Fruit fly (Drosophila melanogaster): ENCODE measurements around the gene mge.

Gene mge

DNA sequence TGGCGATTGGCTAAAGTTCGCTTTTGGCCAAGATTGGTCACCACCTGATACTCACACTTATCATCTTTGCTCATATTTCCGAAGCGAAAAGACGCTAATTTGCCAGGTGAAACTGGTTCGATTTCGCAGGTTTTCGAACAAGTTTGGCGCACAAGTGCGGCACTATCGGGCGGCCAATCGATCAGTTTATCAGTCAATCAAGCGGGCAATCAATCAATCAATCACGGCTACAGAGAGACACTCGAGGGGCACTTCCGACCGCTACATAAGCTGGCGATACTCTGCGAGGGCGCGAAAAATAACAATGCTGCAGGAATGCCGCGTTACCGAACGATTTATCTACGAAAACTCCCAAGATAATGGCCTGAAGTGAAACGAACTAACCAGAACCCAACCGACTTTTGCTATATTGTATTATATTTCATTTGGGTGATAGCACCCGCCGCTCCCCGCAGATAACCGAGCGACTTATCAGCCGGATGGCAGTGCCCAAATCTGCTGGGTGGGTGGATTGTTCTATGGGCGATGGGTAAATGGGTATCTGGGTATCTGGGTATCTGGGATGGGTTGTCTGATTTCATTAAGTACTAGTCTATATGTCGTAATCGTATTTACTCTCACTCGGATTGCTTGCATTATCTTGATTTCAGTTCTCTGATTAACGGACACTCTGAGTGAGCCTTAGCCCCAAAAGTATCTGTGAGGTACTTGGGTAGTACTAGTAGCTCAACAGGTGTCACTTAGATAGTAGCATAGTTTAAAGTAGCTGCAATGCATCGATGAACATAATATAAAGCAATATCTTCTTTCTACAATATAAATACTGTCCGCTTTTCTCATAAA is 19.4 kb upstream of the mge start (continued):
- TF ChIP-seq GATAe (GFP tag; conservative IDR thresholded peaks at IDR 0.05) (peak; percentile 93), Aef1 (GFP tag; IDR thresholded peaks at IDR 0.05) (no peak), CG4424 (GFP tag; optimal IDR thresholded peaks at IDR 0.05) (no peak), eyg (GFP tag; optimal IDR thresholded peaks at IDR 0.05) (no peak), CG30020 (tag; optimal IDR thresholded peaks at IDR 0.05) (no peak), CG1233 (GFP tag; optimal IDR thresholded peaks at IDR 0.05) (no peak), Camta (GFP tag; optimal IDR thresholded peaks at IDR 0.05) (no peak), CG31441 (GFP tag; IDR thresholded peaks at IDR 0.05) (no peak), CTCF (GFP tag; optimal IDR thresholded peaks at IDR 0.05) (no peak), CG4282 (GFP tag; optimal IDR thresholded peaks at IDR 0.05) (no peak), CG7357 (GFP tag; IDR thresholded peaks at IDR 0.05) (no peak), bbx (GFP tag; IDR thresholded peaks at IDR 0.05; ENCODE audit: partially characterized antibody) (no peak), unpg (GFP tag; optimal IDR thresholded peaks at IDR 0.05) (no peak), Xbp1 (GFP tag; optimal IDR thresholded peaks at IDR 0.05) (no peak), CG6683 (GFP tag; optimal IDR thresholded peaks at IDR 0.05) (no peak), CG17612 (GFP tag; IDR thresholded peaks at IDR 0.05) (no peak), CG13894 (tag; optimal IDR thresholded peaks at IDR 0.05) (peak; percentile 25), CG6813 (GFP tag; optimal IDR thresholded peaks at IDR 0.05) (no peak), CG16779 (GFP tag; IDR thresholded peaks at IDR 0.05) (no peak), zen (tag; optimal IDR thresholded peaks at IDR 0.05) (no peak), H15 (GFP tag; IDR thresholded peaks at IDR 0.05) (no peak), CG17568 (GFP tag; optimal IDR thresholded peaks at IDR 0.05) (no peak), HLH4C (GFP tag; IDR thresholded peaks at IDR 0.05; ENCODE audit: partially characterized antibody) (no peak), zen2 (GFP tag; IDR thresholded peaks at IDR 0.05; ENCODE audit: partially characterized antibody) (no peak), gfzf (GFP tag; optimal IDR thresholded peaks at IDR 0.05) (no peak), TFAM (GFP tag; optimal IDR thresholded peaks at IDR 0.05) (no peak), CG9215 (GFP tag; IDR thresholded peaks at IDR 0.05) (no peak), Dek (tag; optimal IDR thresholded peaks at IDR 0.05) (no peak), croc (GFP tag; conservative IDR thresholded peaks at IDR 0.05) (no peak), Xrp1 (GFP tag; IDR thresholded peaks at IDR 0.05) (no peak), fd96Cb (tag; optimal IDR thresholded peaks at IDR 0.05) (no peak), cato (GFP tag; optimal IDR thresholded peaks at IDR 0.05; ENCODE audit: borderline replicate concordance) (no peak), crc (GFP tag; optimal IDR thresholded peaks at IDR 0.05) (no peak), CG34376 (GFP tag; optimal IDR thresholded peaks at IDR 0.05) (peak; percentile 74), Hr78 (GFP tag; optimal IDR thresholded peaks at IDR 0.05) (no peak), ap (GFP tag; IDR thresholded peaks at IDR 0.05) (no peak), CG15073 (GFP tag; optimal IDR thresholded peaks at IDR 0.05) (no peak), CG2199 (GFP tag; IDR thresholded peaks at IDR 0.05) (no peak), CG11093 (GFP tag; IDR thresholded peaks at IDR 0.05) (no peak), H2.0 (GFP tag; IDR thresholded peaks at IDR 0.05) (no peak), Fer2 (tag; optimal IDR thresholded peaks at IDR 0.05) (no peak), abd-A (tag; optimal IDR thresholded peaks at IDR 0.05) (no peak), peb (GFP tag; IDR thresholded peaks at IDR 0.05) (no peak), chinmo (GFP tag; IDR thresholded peaks at IDR 0.05; ENCODE audit: partially characterized antibody) (peak; percentile 35; the same call in 1 of the 4 replicates), CG12391 (tag; optimal IDR thresholded peaks at IDR 0.05) (no peak), hth (optimal IDR thresholded peaks at IDR 0.05) (no peak)

Measured in whole organism, embryonic.